Fruit fly (Drosophila melanogaster): ENCODE results near the gene Ilp3.

- TF ChIP-seq CG12659 (GFP tag; optimal IDR thresholded peaks at IDR 0.05): no peak
- TF ChIP-seq Ssrp (tag; optimal IDR thresholded peaks at IDR 0.05): no peak
- TF ChIP-seq CG5245 (GFP tag; optimal IDR thresholded peaks at IDR 0.05): no peak
- TF ChIP-seq Usf (GFP tag; optimal IDR thresholded peaks at IDR 0.05): no peak
- TF ChIP-seq CG1024 (GFP tag; IDR thresholded peaks at IDR 0.05): no peak
- no peak for TF ChIP-seq CG11398 (GFP tag; optimal IDR thresholded peaks at IDR 0.05)
- TF ChIP-seq CG34376 (GFP tag; optimal IDR thresholded peaks at IDR 0.05): no peak
- no peak for TF ChIP-seq mam (GFP tag; optimal IDR thresholded peaks at IDR 0.05)
- TF ChIP-seq hbn (GFP tag; IDR thresholded peaks at IDR 0.05; ENCODE audit: partially characterized antibody): no peak
- TF ChIP-seq Meics (GFP tag; optimal IDR thresholded peaks at IDR 0.05): no peak
- no peak for TF ChIP-seq Mrtf (GFP tag; IDR thresholded peaks at IDR 0.05)
- TF ChIP-seq H2.0 (GFP tag; IDR thresholded peaks at IDR 0.05): no peak
- no peak for TF ChIP-seq B-H1 (GFP tag; IDR thresholded peaks at IDR 0.05)
- TF ChIP-seq CG12391 (tag; optimal IDR thresholded peaks at IDR 0.05): no peak
Observed at dm6 chr3L:9813345-9813897, 11.5 kb upstream of the Ilp3 start, which contains the start of gene CG43897.
